Fruit fly (Drosophila melanogaster) whole organism, embryonic: ENCODE results near the gene spn-B.

Experiments used
- ATbp ChIP-seq: fragments of 200-800 bp; sonication (Bioruptor generic); optimal IDR thresholded peaks from 2 replicates; lab custom pipeline; 2017; ENCODE audit warnings: missing biosample characterization, mild to moderate bottlenecking, missing genetic modification characterization, missing genetic modification reagents
- BEAF-32 ChIP-seq: fragments of 200-800 bp; sonication (Bioruptor generic); optimal IDR thresholded peaks from 3 replicates; lab custom pipeline; 2017; ENCODE audit warnings: missing biosample characterization, missing genetic modification characterization, mild to moderate bottlenecking, moderate library complexity, missing genetic modification reagents
- CG10147 ChIP-seq: fragments of 200-800 bp; sonication (Bioruptor generic); optimal IDR thresholded peaks from 2 replicates; lab custom pipeline; 2019; ENCODE audit warnings: missing biosample characterization, mild to moderate bottlenecking, missing genetic modification characterization, moderate library complexity
- CG10565 ChIP-seq: fragments of 200-800 bp; sonication (Bioruptor generic); optimal IDR thresholded peaks from 3 replicates; lab custom pipeline; 2016; ENCODE audit warnings: missing biosample characterization, mild to moderate bottlenecking, missing genetic modification characterization
- CG10654 ChIP-seq: fragments of 200-800 bp; sonication (Bioruptor generic); optimal IDR thresholded peaks from 2 replicates; lab custom pipeline; 2016; ENCODE audit warnings: missing biosample characterization, missing genetic modification characterization
- CG1233 ChIP-seq: fragments of 200-800 bp; sonication (Bioruptor generic); optimal IDR thresholded peaks from 4 replicates; lab custom pipeline; 2018; ENCODE audit warnings: missing biosample characterization, mild to moderate bottlenecking, missing genetic modification characterization
- CG13287 ChIP-seq: fragments of 200-800 bp; sonication (Bioruptor generic); IDR thresholded peaks from 2 replicates; pipeline ENCODE4 v1.3.6; 2022; ENCODE audit warnings: missing biosample characterization, missing genetic modification characterization; ENCODE audit not compliant: partially characterized antibody
- CG14014 ChIP-seq: fragments of 200-800 bp; sonication (Bioruptor generic); IDR thresholded peaks from 2 replicates; pipeline ENCODE4 v1.3.6; 2022; ENCODE audit warnings: missing biosample characterization, missing genetic modification characterization
- CG1529 ChIP-seq: fragments of 200-800 bp; sonication (Bioruptor generic); optimal IDR thresholded peaks from 3 replicates; lab custom pipeline; 2018; ENCODE audit warnings: missing biosample characterization, missing genetic modification characterization
- CG2116 ChIP-seq: fragments of 200-800 bp; sonication (Bioruptor generic); optimal IDR thresholded peaks from 3 replicates; lab custom pipeline; 2018; ENCODE audit warnings: missing biosample characterization, mild to moderate bottlenecking, missing genetic modification characterization
- CG2678 ChIP-seq: fragments of 200-800 bp; sonication (Bioruptor generic); optimal IDR thresholded peaks from 3 replicates; lab custom pipeline; 2019; ENCODE audit warnings: missing biosample characterization, mild to moderate bottlenecking, missing genetic modification characterization, moderate library complexity
- CG30403 ChIP-seq: fragments of 200-800 bp; sonication (Bioruptor generic); optimal IDR thresholded peaks from 3 replicates; lab custom pipeline; 2016; ENCODE audit warnings: missing biosample characterization, missing genetic modification characterization
- CG31365 ChIP-seq: fragments of 200-800 bp; sonication (Bioruptor generic); optimal IDR thresholded peaks from 2 replicates; lab custom pipeline; 2018; ENCODE audit warnings: missing biosample characterization, mild to moderate bottlenecking, missing genetic modification characterization
- CG3847 ChIP-seq: fragments of 200-800 bp; sonication (Bioruptor generic); IDR thresholded peaks from 2 replicates; pipeline ENCODE4 v1.3.6; 2022; ENCODE audit warnings: missing biosample characterization, missing genetic modification characterization
- CG42726 ChIP-seq: fragments of 200-800 bp; sonication (Bioruptor generic); IDR thresholded peaks from 2 replicates; pipeline ENCODE4 v1.3.6; 2022; ENCODE audit warnings: missing biosample characterization, missing genetic modification characterization; ENCODE audit not compliant: partially characterized antibody
- CG4707 ChIP-seq: fragments of 200-800 bp; sonication (Bioruptor generic); optimal IDR thresholded peaks from 2 replicates; lab custom pipeline; 2018; ENCODE audit warnings: missing biosample characterization, mild to moderate bottlenecking, missing genetic modification characterization, moderate library complexity
- CG6791 ChIP-seq: fragments of 200-800 bp; sonication (Bioruptor generic); IDR thresholded peaks from 3 replicates; pipeline ENCODE4 v1.3.6; 2022; ENCODE audit warnings: missing biosample characterization, missing genetic modification characterization; ENCODE audit not compliant: partially characterized antibody
- CkIIα-i1 ChIP-seq: fragments of 200-800 bp; sonication (Bioruptor generic); IDR thresholded peaks from 2 replicates; pipeline ENCODE4 v1.3.6; 2022; ENCODE audit warnings: missing biosample characterization, missing genetic modification characterization
- Elba2 ChIP-seq: fragments of 200-800 bp; sonication (Bioruptor generic); optimal IDR thresholded peaks from 3 replicates; lab custom pipeline; 2016; ENCODE audit warnings: missing biosample characterization, missing genetic modification characterization
- GATAe ChIP-seq: fragments of 200-800 bp; sonication (Bioruptor generic); conservative IDR thresholded peaks from 2 replicates; pipeline ENCODE4 v1.3.6; 2022; ENCODE audit warnings: missing biosample characterization, missing genetic modification characterization
- HLH4C ChIP-seq: fragments of 200-800 bp; sonication (Bioruptor generic); IDR thresholded peaks from 3 replicates; pipeline ENCODE4 v1.3.6; 2022; ENCODE audit warnings: missing biosample characterization, missing genetic modification characterization; ENCODE audit not compliant: partially characterized antibody
- Kr ChIP-seq: fragments of 200-800 bp; sonication (Bioruptor generic); optimal IDR thresholded peaks from 2 replicates; lab custom pipeline; 2017; ENCODE audit warnings: missing biosample characterization, mild to moderate bottlenecking, missing genetic modification characterization
- Nf-YB ChIP-seq: fragments of 200-800 bp; sonication (Bioruptor generic); optimal IDR thresholded peaks from 3 replicates; lab custom pipeline; 2019; ENCODE audit warnings: missing biosample characterization, mild to moderate bottlenecking, missing genetic modification characterization, moderate library complexity
- PHDP ChIP-seq: fragments of 200-800 bp; sonication (Bioruptor generic); optimal IDR thresholded peaks from 3 replicates; lab custom pipeline; 2018; ENCODE audit warnings: missing biosample characterization, mild to moderate bottlenecking, missing genetic modification characterization, moderate library complexity
- Pdp1 ChIP-seq, 2 experiments: fragments of 200-800 bp; sonication (Bioruptor generic); optimal IDR thresholded peaks; 3 replicates each; lab custom pipeline; 2016; ENCODE audit warnings: missing biosample characterization in 2 of 2, missing genetic modification characterization in 2 of 2, mild to moderate bottlenecking in 1 of 2, moderate library complexity in 1 of 2
- Ravus ChIP-seq: fragments of 200-800 bp; sonication (Bioruptor generic); IDR thresholded peaks from 2 replicates; pipeline ENCODE4 v1.3.6; 2022; ENCODE audit warnings: missing biosample characterization, missing genetic modification characterization
- Rfx ChIP-seq: fragments of 200-800 bp; sonication (Bioruptor generic); IDR thresholded peaks from 2 replicates; pipeline ENCODE4 v1.3.6; 2022; ENCODE audit warnings: missing biosample characterization, missing genetic modification characterization
- Stat92E ChIP-seq, 3 experiments: fragments of >200 bp in 2 of 3; fragments of 200-800 bp in 1 of 3; sonication (Bioruptor generic) in 1 of 3; optimal IDR thresholded peaks; 2 replicates each; lab custom pipeline; 2017 to 2019; ENCODE audit warnings: missing biosample characterization in 3 of 3, missing genetic modification characterization in 3 of 3, mild to moderate bottlenecking in 1 of 3, moderate library complexity in 1 of 3
- Xbp1 ChIP-seq: fragments of 200-800 bp; sonication (Bioruptor generic); optimal IDR thresholded peaks from 3 replicates; lab custom pipeline; 2016; ENCODE audit warnings: missing biosample characterization, mild to moderate bottlenecking, missing genetic modification characterization
- ato ChIP-seq: fragments of 200-800 bp; sonication (Bioruptor generic); IDR thresholded peaks from 2 replicates; pipeline ENCODE4 v1.3.6; 2022; ENCODE audit warnings: missing biosample characterization, missing genetic modification characterization; ENCODE audit not compliant: partially characterized antibody
- chn ChIP-seq: fragments of 200-800 bp; sonication (Bioruptor generic); optimal IDR thresholded peaks from 2 replicates; lab custom pipeline; 2016; ENCODE audit warnings: missing biosample characterization, missing genetic modification characterization
- dpn ChIP-seq, 2 experiments: fragments of 200-800 bp; sonication (Bioruptor generic); optimal IDR thresholded peaks; 3 replicates each; lab custom pipeline; 2016; ENCODE audit warnings: missing biosample characterization in 2 of 2, missing genetic modification characterization in 2 of 2
- exex ChIP-seq: fragments of 200-800 bp; sonication (Bioruptor generic); optimal IDR thresholded peaks from 4 replicates; lab custom pipeline; 2018; ENCODE audit warnings: missing biosample characterization, mild to moderate bottlenecking, missing genetic modification characterization, moderate library complexity
- gsb ChIP-seq: fragments of 200-800 bp; sonication (Bioruptor generic); IDR thresholded peaks from 2 replicates; pipeline ENCODE4 v1.3.6; 2022; ENCODE audit warnings: missing biosample characterization, missing genetic modification characterization
- kay ChIP-seq: fragments of 200-800 bp; sonication (Bioruptor generic); optimal IDR thresholded peaks from 2 replicates; lab custom pipeline; 2016; ENCODE audit warnings: missing biosample characterization, missing genetic modification characterization
- kni ChIP-seq: fragments of 200-800 bp; sonication (Bioruptor generic); optimal IDR thresholded peaks from 3 replicates; lab custom pipeline; 2017; ENCODE audit warnings: mild to moderate bottlenecking, missing biosample characterization, missing genetic modification reagents, missing genetic modification characterization
- maf-S ChIP-seq: fragments of 200-800 bp; sonication (Bioruptor generic); optimal IDR thresholded peaks from 2 replicates; lab custom pipeline; 2016; ENCODE audit warnings: missing biosample characterization, missing genetic modification characterization
- mam ChIP-seq: fragments of 200-800 bp; sonication (Bioruptor generic); optimal IDR thresholded peaks from 3 replicates; lab custom pipeline; 2016; ENCODE audit warnings: missing biosample characterization, missing genetic modification characterization
- oc ChIP-seq: fragments of 200-800 bp; sonication (Bioruptor generic); optimal IDR thresholded peaks from 2 replicates; lab custom pipeline; 2018; ENCODE audit warnings: missing biosample characterization, mild to moderate bottlenecking, missing genetic modification characterization, moderate library complexity
- pan ChIP-seq, 4 experiments: fragments of >200 bp in 3 of 4; fragments of 200-800 bp in 1 of 4; sonication (Bioruptor generic) in 1 of 4; optimal IDR thresholded peaks in 3 of 4; IDR thresholded peaks in 1 of 4; 2 replicates each; pipeline versions ENCODE4 v1.3.6 to Lab custom; 2017 to 2022; ENCODE audit warnings: missing biosample characterization in 2 of 4, missing genetic modification characterization in 2 of 4, mixed read lengths in 1 of 4
- pb ChIP-seq: fragments of 200-800 bp; sonication (Bioruptor generic); optimal IDR thresholded peaks from 3 replicates; lab custom pipeline; 2016; ENCODE audit warnings: missing biosample characterization, missing genetic modification characterization
- pho ChIP-seq: fragments of 200-800 bp; sonication (Bioruptor generic); optimal IDR thresholded peaks from 2 replicates; lab custom pipeline; 2016; ENCODE audit warnings: missing biosample characterization, missing genetic modification characterization
- pita ChIP-seq: fragments of 200-800 bp; sonication (Bioruptor generic); optimal IDR thresholded peaks from 2 replicates; lab custom pipeline; 2017; ENCODE audit warnings: missing biosample characterization, mild to moderate bottlenecking, missing genetic modification characterization
- ssp ChIP-seq: fragments of 200-800 bp; sonication (Bioruptor generic); IDR thresholded peaks from 2 replicates; pipeline ENCODE4 v1.3.6; 2022; ENCODE audit warnings: missing biosample characterization, missing genetic modification characterization
- stc ChIP-seq: fragments of 200-800 bp; sonication (Bioruptor generic); IDR thresholded peaks from 2 replicates; pipeline ENCODE4 v1.3.6; 2022; ENCODE audit warnings: missing biosample characterization, missing genetic modification characterization
- tgo ChIP-seq: fragments of 200-800 bp; sonication (Bioruptor generic); IDR thresholded peaks from 3 replicates; pipeline ENCODE4 v1.3.6; 2022; ENCODE audit warnings: missing biosample characterization, missing genetic modification characterization
- tll ChIP-seq, 2 experiments: fragments of 200-800 bp in 1 of 2; fragments of >200 bp in 1 of 2; sonication (Bioruptor generic) in 1 of 2; optimal IDR thresholded peaks; 2 replicates each; lab custom pipeline; 2017 to 2019; ENCODE audit warnings: missing biosample characterization in 2 of 2, missing genetic modification characterization in 2 of 2, mild to moderate bottlenecking in 1 of 2, moderate library complexity in 1 of 2

spn-B gene

dm6 chr3R:14327472-14328104 is at the start of gene spn-B (continued):
- peak; percentile 57 for TF ChIP-seq CG1529
- peak; percentile 65 for TF ChIP-seq chn (GFP tag; lab: Kevin White, UChicago)
- TF ChIP-seq CkIIα-i1 (GFP tag; lab: Robert Waterston, UW) = no peak
- peak; percentile 67 for TF ChIP-seq ATbp (GFP tag; lab: Kevin White, UChicago)
- peak; percentile 59 for TF ChIP-seq CG4707 (GFP tag; lab: Kevin White, UChicago)
- TF ChIP-seq Rfx = peak; percentile 62
- TF ChIP-seq tll (GFP tag; optimal IDR thresholded peaks at IDR 0.05; lab: Kevin White, UChicago) = no peak
- TF ChIP-seq CG10147 (GFP tag; lab: Kevin White, UChicago) = peak; percentile 70
- peak; percentile 70 for TF ChIP-seq stc (GFP tag; lab: Robert Waterston, UW)
- no peak for TF ChIP-seq Stat92E (GFP tag; optimal IDR thresholded peaks at IDR 0.05; lab: Kevin White, UChicago)
- peak; percentile 67 to 76 for TF ChIP-seq Pdp1 (GFP tag; optimal IDR thresholded peaks at IDR 0.05; lab: Kevin White, UChicago)
- no peak for TF ChIP-seq ato (GFP tag; lab: Robert Waterston, UW)
- TF ChIP-seq CG2116 (GFP tag; lab: Kevin White, UChicago) = peak; percentile 43
- no peak for TF ChIP-seq CG31365
- TF ChIP-seq kay (GFP tag; lab: Kevin White, UChicago) = peak; percentile 55
- TF ChIP-seq CG2678 (tag; lab: Kevin White, UChicago) = peak; percentile 83
- peak; percentile 49 for TF ChIP-seq pb (GFP tag; lab: Kevin White, UChicago)
- TF ChIP-seq PHDP (tag; lab: Kevin White, UChicago) = peak; percentile 86
- TF ChIP-seq pan (optimal IDR thresholded peaks at IDR 0.05; lab: Kevin White, UChicago) = no peak
- peak in 1 of 2 experiments; percentile 77 for TF ChIP-seq pan (GFP tag; optimal IDR thresholded peaks at IDR 0.05 in 1 of 2, IDR thresholded peaks at IDR 0.05 in 1 of 2)
- TF ChIP-seq Nf-YB (GFP tag; lab: Kevin White, UChicago) = peak; percentile 68
- no peak for TF ChIP-seq CG10565
- TF ChIP-seq CG6791 (GFP tag; lab: Robert Waterston, UW) = 0 out of 3 replicates have a peak, but pooled peaks have one; percentile 7
- peak; percentile 68 to 76 for TF ChIP-seq dpn (GFP tag; optimal IDR thresholded peaks at IDR 0.05; lab: Kevin White, UChicago)
- peak; percentile 60 for TF ChIP-seq CG14014
- TF ChIP-seq kni = peak; percentile 15
- TF ChIP-seq Ravus (GFP tag; lab: Robert Waterston, UW) = no peak; the same call in 1 of the 2 replicates
- no peak for TF ChIP-seq Kr (GFP tag; lab: Kevin White, UChicago)
- TF ChIP-seq Xbp1 (GFP tag; lab: Kevin White, UChicago) = peak; percentile 78
- peak; percentile 48 for TF ChIP-seq BEAF-32
- peak; percentile 31 for TF ChIP-seq maf-S
- peak; percentile 83 for TF ChIP-seq CG30403 (GFP tag; lab: Kevin White, UChicago)
- TF ChIP-seq gsb = peak; percentile 5; the same call in 1 of the 2 replicates
- TF ChIP-seq exex (tag; lab: Kevin White, UChicago) = peak; percentile 40
- TF ChIP-seq mam (GFP tag; lab: Kevin White, UChicago) = peak; percentile 58
- peak; percentile 7 for TF ChIP-seq Elba2 (GFP tag; lab: Kevin White, UChicago)
- no peak for TF ChIP-seq oc (tag; lab: Kevin White, UChicago)
- peak; percentile 73 for TF ChIP-seq tgo (GFP tag; lab: Robert Waterston, UW)
- no peak for TF ChIP-seq GATAe (GFP tag; lab: Robert Waterston, UW)
- no peak for TF ChIP-seq CG42726 (GFP tag; lab: Robert Waterston, UW)
- peak; percentile 18 for TF ChIP-seq CG13287
- TF ChIP-seq pita (GFP tag; lab: Kevin White, UChicago) = no peak
- peak; percentile 28; the same call in 1 of the 2 replicates for TF ChIP-seq ssp
- TF ChIP-seq CG1233 = peak; percentile 74
- TF ChIP-seq CG10654 = peak; percentile 46
- peak; percentile 48 for TF ChIP-seq CG3847 (GFP tag; lab: Robert Waterston, UW)
- peak; percentile 53 for TF ChIP-seq pho
- TF ChIP-seq HLH4C (GFP tag; lab: Robert Waterston, UW) = no peak; the same call in 1 of the 3 replicates
